Worm (Caenorhabditis elegans) whole organism, L3 larva: ENCODE measurements around the gene srsx-16.

Experiments
- ama-1 ChIP-seq: fragments of 150-350 bp; optimal IDR thresholded peaks from 2 replicates; lab custom pipeline; 2018
- lin-15B ChIP-seq: fragments of 150-350 bp; optimal IDR thresholded peaks from 2 replicates; lab custom pipeline; 2014; ENCODE audit warnings: missing biosample characterization, missing genetic modification characterization
- mdl-1 ChIP-seq: fragments of 150-350 bp; optimal IDR thresholded peaks from 2 replicates; lab custom pipeline; 2014; ENCODE audit warnings: missing biosample characterization, missing genetic modification characterization
- nfya-1 ChIP-seq: sonication (generic microtip); optimal IDR thresholded peaks from 2 replicates; lab custom pipeline; 2017; ENCODE audit warnings: missing genetic modification characterization, mild to moderate bottlenecking, missing compliant biosample characterization, antibody characterized with exemption, moderate library complexity; ENCODE audit not compliant: insufficient read depth
- nhr-76 ChIP-seq: fragments of 150-350 bp; sonication (generic microtip); optimal IDR thresholded peaks from 5 replicates; lab custom pipeline; 2014; ENCODE audit warnings: missing biosample characterization, missing genetic modification characterization
- nhr-77 ChIP-seq: fragments of 150-350 bp; optimal IDR thresholded peaks from 2 replicates; lab custom pipeline; 2014; ENCODE audit warnings: missing biosample characterization, missing genetic modification characterization
- pha-4 ChIP-seq: fragments of 150-350 bp; optimal IDR thresholded peaks from 2 replicates; lab custom pipeline; 2014; ENCODE audit warnings: missing biosample characterization, missing genetic modification reagents, missing genetic modification characterization
- skn-1 ChIP-seq: fragments of 150-350 bp; optimal IDR thresholded peaks from 2 replicates; lab custom pipeline; 2014; ENCODE audit warnings: missing biosample characterization, missing genetic modification characterization

DNA sequence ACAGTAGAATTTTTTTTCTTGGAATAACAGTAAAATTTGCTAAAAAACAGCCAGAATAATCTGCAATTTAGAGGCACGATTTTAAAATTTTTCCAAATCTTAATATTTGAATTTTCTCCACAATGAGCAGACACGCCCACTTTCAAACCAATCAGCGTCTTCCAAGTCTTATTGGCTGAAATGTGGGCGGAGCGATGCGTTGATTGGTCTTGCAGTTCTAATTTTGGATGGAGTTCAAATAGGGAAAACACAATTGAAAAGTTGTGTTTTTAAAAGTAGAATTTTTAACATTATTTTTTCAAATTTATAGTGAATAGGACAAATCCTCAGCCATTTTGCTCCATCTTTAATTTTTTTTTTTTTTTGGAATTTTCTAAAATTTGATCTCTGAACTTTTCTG, 36.8 kb downstream of the srsx-16 start:
- TF ChIP-seq skn-1 (tag; lab: Kevin White, UChicago) = no peak
- no peak for TF ChIP-seq mdl-1 (tag; lab: Kevin White, UChicago)
- no peak for TF ChIP-seq nhr-77 (tag; lab: Kevin White, UChicago)
- TF ChIP-seq nhr-76 = no peak
- no peak for TF ChIP-seq lin-15B (tag; lab: Kevin White, UChicago)
- TF ChIP-seq ama-1 (lab: Kevin White, UChicago) = no peak
- TF ChIP-seq nfya-1 (tag; lab: Kevin White, UChicago) = peak; percentile 96
- no peak for TF ChIP-seq pha-4 (tag; lab: Kevin White, UChicago)
